Fruit fly (Drosophila melanogaster) Kc167 (cell line): ENCODE measurements around the gene CG15306.

Experiments used
- Myc ChIP-seq: fragments of >200 bp; optimal IDR thresholded peaks from 2 replicates; lab custom pipeline; 2017; ENCODE audit warnings: missing external identifiers
- Sin3A ChIP-seq: fragments of >200 bp; optimal IDR thresholded peaks from 2 replicates; lab custom pipeline; 2018; ENCODE audit warnings: missing external identifiers
- h ChIP-seq: fragments of >200 bp; optimal IDR thresholded peaks from 3 replicates; lab custom pipeline; 2018; ENCODE audit warnings: missing external identifiers
- insv ChIP-seq: fragments of >200 bp; optimal IDR thresholded peaks from 3 replicates; lab custom pipeline; 2018; ENCODE audit warnings: missing external identifiers
- psq ChIP-seq: fragments of >200 bp; optimal IDR thresholded peaks from 2 replicates; lab custom pipeline; 2017; ENCODE audit warnings: missing external identifiers
- ttk ChIP-seq: sonication (Bioruptor generic); optimal IDR thresholded peaks from 2 replicates; lab custom pipeline; 2017; ENCODE audit warnings: missing external identifiers

The CG15306 gene

dm6 chrX:10331718-10332117 lies at the start of gene CG15306:
CG15306 (minus strand) TSS chrX:10331818.
- TF ChIP-seq insv (no peak), ttk (lab: Kevin White, UChicago) (no peak), Myc (lab: Kevin White, UChicago) (no peak), psq (lab: Kevin White, UChicago) (no peak), Sin3A (lab: Kevin White, UChicago) (no peak), h (lab: Kevin White, UChicago) (no peak)

- TF ChIP-seq Sin3A (lab: Kevin White, UChicago) (no peak), psq (lab: Kevin White, UChicago) (no peak), insv (no peak), Myc (lab: Kevin White, UChicago) (no peak), ttk (lab: Kevin White, UChicago) (no peak), h (lab: Kevin White, UChicago) (no peak)
These were observed 49.6 kb upstream of the CG15306 start, which contains the start of gene CG32681 for dm6 chrX:10381252-10381651. CG32681 (minus strand) TSS chrX:10381352.

dm6 chrX:10375216-10375615 lies 43.6 kb upstream of the CG15306 start, which contains the start of the genes CG32686 and CG2898:
CG32686 (minus strand) TSS chrX:10375316.
CG2898 (plus strand) TSS chrX:10375374.
- TF ChIP-seq psq (lab: Kevin White, UChicago) (no peak), h (lab: Kevin White, UChicago) (no peak), ttk (lab: Kevin White, UChicago) (no peak)

- TF ChIP-seq ttk (lab: Kevin White, UChicago) (no peak), insv (no peak), Sin3A (lab: Kevin White, UChicago) (no peak), h (lab: Kevin White, UChicago) (no peak)
These were observed 38.8 kb upstream of the CG15306 start for dm6 chrX:10370201-10371038.

dm6 chrX:10369763-10370162 lies 38.1 kb upstream of the CG15306 start:
- no peak for TF ChIP-seq insv
- no peak for TF ChIP-seq Sin3A (lab: Kevin White, UChicago)
- no peak for TF ChIP-seq Myc (lab: Kevin White, UChicago)
- no peak for TF ChIP-seq h (lab: Kevin White, UChicago)
- no peak for TF ChIP-seq psq (lab: Kevin White, UChicago)
- no peak for TF ChIP-seq ttk (lab: Kevin White, UChicago)

- TF ChIP-seq psq (lab: Kevin White, UChicago) (no peak), Myc (lab: Kevin White, UChicago) (no peak), ttk (lab: Kevin White, UChicago) (no peak), Sin3A (lab: Kevin White, UChicago) (no peak), h (lab: Kevin White, UChicago) (no peak), insv (no peak)
These were observed 37.7 kb upstream of the CG15306 start for dm6 chrX:10369315-10369714.

- TF ChIP-seq Myc (lab: Kevin White, UChicago) = no peak
These were observed 36.2 kb upstream of the CG15306 start, which contains the start of gene CG17841 for dm6 chrX:10367801-10368203. CG17841 (plus strand) TSS chrX:10368052.

dm6 chrX:10367372-10367771 lies 35.8 kb upstream of the CG15306 start, which contains the start of gene CG32679:
CG32679 (minus strand) TSS chrX:10367472.
- TF ChIP-seq Myc (lab: Kevin White, UChicago) (no peak), Sin3A (lab: Kevin White, UChicago) (no peak), psq (lab: Kevin White, UChicago) (no peak), ttk (lab: Kevin White, UChicago) (no peak), insv (no peak), h (lab: Kevin White, UChicago) (no peak)

- TF ChIP-seq h (lab: Kevin White, UChicago) (no peak), Sin3A (lab: Kevin White, UChicago) (no peak), Myc (lab: Kevin White, UChicago) (no peak), ttk (lab: Kevin White, UChicago) (no peak), insv (no peak), psq (lab: Kevin White, UChicago) (no peak)
These were observed 34.3 kb upstream of the CG15306 start for dm6 chrX:10365748-10366415.

- TF ChIP-seq psq (lab: Kevin White, UChicago) (no peak), insv (no peak), Sin3A (lab: Kevin White, UChicago) (no peak), ttk (lab: Kevin White, UChicago) (no peak), Myc (lab: Kevin White, UChicago) (no peak), h (lab: Kevin White, UChicago) (no peak)
These were observed 33.1 kb upstream of the CG15306 start for dm6 chrX:10364556-10365227.

- no peak for TF ChIP-seq psq (lab: Kevin White, UChicago)
- TF ChIP-seq ttk (lab: Kevin White, UChicago) = no peak
- no peak for TF ChIP-seq Myc (lab: Kevin White, UChicago)
- TF ChIP-seq h (lab: Kevin White, UChicago) = no peak
- no peak for TF ChIP-seq insv
- TF ChIP-seq Sin3A (lab: Kevin White, UChicago) = no peak
These were observed 31.1 kb upstream of the CG15306 start for dm6 chrX:10362557-10363366.
